Worm (Caenorhabditis elegans) whole organism, L2 larva: ENCODE data around the gene T12A2.3.

Experiments
- C34F6.9 ChIP-seq: fragments of 150-350 bp; optimal IDR thresholded peaks from 2 replicates; lab custom pipeline; 2014; ENCODE audit warnings: missing biosample characterization, missing genetic modification characterization
- F13H6.1 ChIP-seq: sonication (generic microtip); optimal IDR thresholded peaks from 2 replicates; lab custom pipeline; 2016; ENCODE audit warnings: missing genetic modification characterization, missing compliant biosample characterization
- R02D3.7 ChIP-seq: fragments of 150-350 bp; optimal IDR thresholded peaks from 2 replicates; lab custom pipeline; 2014; ENCODE audit warnings: missing biosample characterization, missing genetic modification characterization
- ZK546.5 ChIP-seq: sonication (generic microtip); optimal IDR thresholded peaks from 2 replicates; lab custom pipeline; 2017; ENCODE audit warnings: missing biosample characterization, missing genetic modification characterization
- alr-1 ChIP-seq: fragments of 150-350 bp; optimal IDR thresholded peaks from 2 replicates; lab custom pipeline; 2014; ENCODE audit warnings: missing biosample characterization, missing genetic modification characterization
- blmp-1 ChIP-seq: sonication (generic microtip); optimal IDR thresholded peaks from 2 replicates; lab custom pipeline; 2017; ENCODE audit warnings: missing genetic modification characterization, mild to moderate bottlenecking, missing compliant biosample characterization, antibody characterized with exemption, moderate library complexity; ENCODE audit not compliant: insufficient read depth
- ceh-16 ChIP-seq: fragments of 150-350 bp; optimal IDR thresholded peaks from 2 replicates; lab custom pipeline; 2014; ENCODE audit warnings: missing biosample characterization, missing genetic modification characterization
- ceh-82 ChIP-seq: fragments of 150-350 bp; optimal IDR thresholded peaks from 2 replicates; lab custom pipeline; 2014; ENCODE audit warnings: missing biosample characterization, missing genetic modification characterization
- crh-2 ChIP-seq: sonication (generic microtip); optimal IDR thresholded peaks from 2 replicates; lab custom pipeline; 2017; ENCODE audit warnings: missing biosample characterization, missing genetic modification characterization
- dmd-4 ChIP-seq: sonication (generic microtip); optimal IDR thresholded peaks from 2 replicates; lab custom pipeline; 2017; ENCODE audit warnings: missing biosample characterization, missing genetic modification characterization
- egl-27 ChIP-seq: sonication (generic microtip); optimal IDR thresholded peaks from 3 replicates; lab custom pipeline; 2017; ENCODE audit warnings: missing biosample characterization, missing genetic modification reagents, missing genetic modification characterization
- elt-1 ChIP-seq: fragments of 150-350 bp; optimal IDR thresholded peaks from 2 replicates; lab custom pipeline; 2014; ENCODE audit warnings: missing biosample characterization, missing genetic modification characterization
- elt-3 ChIP-seq: sonication (generic microtip); optimal IDR thresholded peaks from 2 replicates; lab custom pipeline; 2017; ENCODE audit warnings: missing biosample characterization, missing genetic modification characterization
- fos-1 ChIP-seq: fragments of 150-350 bp; optimal IDR thresholded peaks from 2 replicates; lab custom pipeline; 2014; ENCODE audit warnings: missing biosample characterization, missing genetic modification characterization
- gmeb-1 ChIP-seq: fragments of 150-350 bp; optimal IDR thresholded peaks from 2 replicates; lab custom pipeline; 2014; ENCODE audit warnings: missing biosample characterization, missing genetic modification characterization
- lin-11 ChIP-seq: fragments of 150-350 bp; sonication (generic microtip); optimal IDR thresholded peaks from 2 replicates; lab custom pipeline; 2014; ENCODE audit warnings: missing biosample characterization, missing genetic modification characterization, inconsistent platforms, mixed read lengths
- lin-13 ChIP-seq: fragments of 150-350 bp; optimal IDR thresholded peaks from 2 replicates; lab custom pipeline; 2014; ENCODE audit warnings: missing biosample characterization, missing genetic modification reagents, missing genetic modification characterization
- lin-39 ChIP-seq: fragments of 150-350 bp; optimal IDR thresholded peaks from 2 replicates; lab custom pipeline; 2014; ENCODE audit warnings: missing biosample characterization, missing genetic modification reagents, missing genetic modification characterization
- lsy-2 ChIP-seq, 2 experiments: fragments of 150-350 bp in 1 of 2; sonication (generic microtip) in 1 of 2; optimal IDR thresholded peaks; 2 replicates each; lab custom pipeline; 2014 to 2017; ENCODE audit warnings: missing biosample characterization in 2 of 2, missing genetic modification characterization in 2 of 2
- mab-5 ChIP-seq: fragments of 150-350 bp; optimal IDR thresholded peaks from 2 replicates; lab custom pipeline; 2014; ENCODE audit warnings: missing biosample characterization, missing genetic modification characterization
- mbf-1 ChIP-seq: sonication (generic microtip); optimal IDR thresholded peaks from 2 replicates; lab custom pipeline; 2017; ENCODE audit warnings: missing biosample characterization, missing genetic modification characterization
- nhr-11 ChIP-seq: fragments of 150-350 bp; optimal IDR thresholded peaks from 2 replicates; lab custom pipeline; 2014; ENCODE audit warnings: missing biosample characterization, missing genetic modification characterization
- nhr-12 ChIP-seq: fragments of 150-350 bp; optimal IDR thresholded peaks from 2 replicates; lab custom pipeline; 2014; ENCODE audit warnings: missing biosample characterization, missing genetic modification characterization
- nhr-129 ChIP-seq: fragments of 150-350 bp; optimal IDR thresholded peaks from 2 replicates; lab custom pipeline; 2014; ENCODE audit warnings: missing biosample characterization, missing genetic modification characterization
- nhr-21 ChIP-seq: fragments of 150-350 bp; optimal IDR thresholded peaks from 2 replicates; lab custom pipeline; 2014; ENCODE audit warnings: missing biosample characterization, missing genetic modification characterization
- nhr-23 ChIP-seq: fragments of 150-350 bp; optimal IDR thresholded peaks from 2 replicates; lab custom pipeline; 2014; ENCODE audit warnings: missing biosample characterization, missing genetic modification reagents, missing genetic modification characterization
- nhr-237 ChIP-seq: fragments of 150-350 bp; optimal IDR thresholded peaks from 2 replicates; lab custom pipeline; 2014; ENCODE audit warnings: missing biosample characterization, missing genetic modification characterization
- nhr-25 ChIP-seq: fragments of 150-350 bp; sonication (generic microtip); optimal IDR thresholded peaks from 3 replicates; lab custom pipeline; 2014; ENCODE audit warnings: missing biosample characterization, missing genetic modification characterization
- nhr-6 ChIP-seq: fragments of 150-350 bp; optimal IDR thresholded peaks from 2 replicates; lab custom pipeline; 2014; ENCODE audit warnings: missing biosample characterization, missing genetic modification characterization
- sem-4 ChIP-seq: fragments of 150-350 bp; optimal IDR thresholded peaks from 2 replicates; lab custom pipeline; 2014; ENCODE audit warnings: missing biosample characterization, missing genetic modification reagents, missing genetic modification characterization
- skn-1 ChIP-seq: sonication (generic microtip); optimal IDR thresholded peaks from 2 replicates; lab custom pipeline; 2017; ENCODE audit warnings: missing biosample characterization, missing genetic modification characterization
- sma-3 ChIP-seq: sonication (generic microtip); optimal IDR thresholded peaks from 2 replicates; lab custom pipeline; 2016; ENCODE audit warnings: missing genetic modification reagents, missing genetic modification characterization, missing compliant biosample characterization
- sma-9 ChIP-seq, 2 experiments: fragments of 150-350 bp in 1 of 2; sonication (generic microtip) in 1 of 2; optimal IDR thresholded peaks; 2 replicates each; lab custom pipeline; 2014 to 2016; ENCODE audit warnings: missing genetic modification characterization in 2 of 2, mild to moderate bottlenecking in 1 of 2, missing biosample characterization in 1 of 2, missing compliant biosample characterization in 1 of 2, missing genetic modification reagents in 1 of 2, moderate library complexity in 1 of 2
- snpc-4 ChIP-seq: fragments of 150-350 bp; optimal IDR thresholded peaks from 2 replicates; lab custom pipeline; 2014; ENCODE audit warnings: missing biosample characterization, missing genetic modification characterization
- unc-55 ChIP-seq: fragments of 150-350 bp; sonication (generic microtip); optimal IDR thresholded peaks from 3 replicates; lab custom pipeline; 2014; ENCODE audit warnings: missing biosample characterization, missing genetic modification reagents, missing genetic modification characterization
- unc-62 ChIP-seq: fragments of 150-350 bp; optimal IDR thresholded peaks from 2 replicates; lab custom pipeline; 2014; ENCODE audit warnings: missing biosample characterization, missing genetic modification reagents, missing genetic modification characterization
- zag-1 ChIP-seq: fragments of 150-350 bp; optimal IDR thresholded peaks from 2 replicates; lab custom pipeline; 2014; ENCODE audit warnings: missing biosample characterization, missing genetic modification characterization
- ztf-11 ChIP-seq: sonication (generic microtip); optimal IDR thresholded peaks from 2 replicates; lab custom pipeline; 2017; ENCODE audit warnings: missing biosample characterization, missing genetic modification characterization
- ztf-4 ChIP-seq: fragments of 150-350 bp; optimal IDR thresholded peaks from 2 replicates; lab custom pipeline; 2014; ENCODE audit warnings: missing biosample characterization, missing genetic modification characterization

T12A2.3 gene

ce11 chrIII:6198378-6199234 is 42.0 kb upstream of the T12A2.3 start, which contains the start of the genes C23G10.7 and rpn-2 (continued):
- no peak for TF ChIP-seq nhr-23 (tag; lab: Kevin White, UChicago)
- TF ChIP-seq crh-2 (tag; lab: Kevin White, UChicago) = peak; percentile 46
- TF ChIP-seq mab-5 (tag; lab: Kevin White, UChicago) = peak; percentile 3
- peak; percentile 49 for TF ChIP-seq F13H6.1 (tag; lab: Kevin White, UChicago)
- TF ChIP-seq nhr-129 = peak; percentile 49
- no peak for TF ChIP-seq R02D3.7 (tag; lab: Kevin White, UChicago)
- TF ChIP-seq egl-27 (tag; lab: Kevin White, UChicago) = peak; percentile 19
- TF ChIP-seq nhr-21 (tag; lab: Kevin White, UChicago) = peak; percentile 20
- no peak for TF ChIP-seq snpc-4 (tag; lab: Kevin White, UChicago)
- no peak for TF ChIP-seq dmd-4
- no peak for TF ChIP-seq blmp-1
- TF ChIP-seq nhr-6 (tag; lab: Kevin White, UChicago) = no peak
- no peak for TF ChIP-seq sem-4 (tag; lab: Kevin White, UChicago)
- TF ChIP-seq ztf-4 (tag; lab: Kevin White, UChicago) = no peak
- no peak for TF ChIP-seq lin-39
- peak; percentile 50 for TF ChIP-seq lin-11 (tag; lab: Kevin White, UChicago)
- peak; percentile 61 for TF ChIP-seq nhr-25
- TF ChIP-seq fos-1 (tag; lab: Kevin White, UChicago) = peak; percentile 39
- TF ChIP-seq lsy-2 (tag; optimal IDR thresholded peaks at IDR 0.05; lab: Kevin White, UChicago) = peak; percentile 76 to 88

DNA sequence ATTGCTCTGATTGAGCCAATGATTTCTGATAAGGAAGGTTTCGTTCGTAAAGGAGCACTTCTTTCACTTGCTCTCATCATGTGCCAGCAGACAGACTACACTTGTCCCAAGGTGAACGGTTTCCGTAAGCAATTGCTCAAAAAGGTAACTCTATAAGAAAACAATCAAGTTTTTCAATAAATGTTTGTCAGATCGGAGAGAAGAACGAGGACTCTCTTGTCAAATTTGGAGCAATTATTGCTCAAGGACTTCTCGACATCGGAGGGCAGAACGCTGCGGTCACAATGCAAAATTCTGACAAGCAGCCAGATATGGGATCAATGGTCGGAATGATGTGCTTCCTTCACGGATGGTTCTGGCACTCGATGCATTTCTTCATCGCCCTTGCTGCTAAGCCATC is 39.3 kb upstream of the T12A2.3 start:
- no peak for TF ChIP-seq nhr-25
- TF ChIP-seq ZK546.5 (tag; lab: Kevin White, UChicago) = no peak
- no peak for TF ChIP-seq nhr-12 (tag; lab: Kevin White, UChicago)
- TF ChIP-seq lin-11 (tag; lab: Kevin White, UChicago) = no peak
- TF ChIP-seq elt-3 (tag; lab: Kevin White, UChicago) = no peak
- TF ChIP-seq unc-55 = no peak
- no peak for TF ChIP-seq alr-1 (tag; lab: Kevin White, UChicago)
- no peak for TF ChIP-seq ztf-11 (tag; lab: Kevin White, UChicago)
- TF ChIP-seq skn-1 (tag; lab: Kevin White, UChicago) = no peak
- TF ChIP-seq nhr-237 = no peak

DNA sequence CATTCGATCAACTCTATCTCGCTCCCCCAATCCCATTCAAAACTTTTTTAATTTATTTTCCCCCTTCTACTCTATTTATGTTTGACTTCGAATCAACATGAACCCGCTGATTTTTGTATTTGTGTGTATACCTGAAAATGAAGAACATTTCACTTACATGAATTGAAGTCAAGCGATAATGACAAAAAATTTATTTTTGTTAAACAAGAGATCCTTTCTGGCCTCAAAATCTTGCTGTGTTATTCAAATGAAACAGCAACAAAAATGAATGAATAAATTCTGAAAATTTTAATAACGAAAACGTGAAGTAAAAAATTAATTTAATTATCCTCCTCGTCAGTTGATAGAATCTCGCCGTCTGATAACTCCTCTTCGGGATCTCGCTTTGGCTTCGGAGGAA is 38.2 kb upstream of the T12A2.3 start:
- no peak for TF ChIP-seq zag-1 (tag; lab: Kevin White, UChicago)
- no peak for TF ChIP-seq unc-62 (GFP tag; lab: Kevin White, UChicago)
- no peak for TF ChIP-seq egl-27 (tag; lab: Kevin White, UChicago)
- TF ChIP-seq ceh-16 (tag; lab: Kevin White, UChicago) = no peak
- no peak for TF ChIP-seq alr-1 (tag; lab: Kevin White, UChicago)
- TF ChIP-seq nhr-11 (tag; lab: Kevin White, UChicago) = no peak
- TF ChIP-seq ztf-4 (tag; lab: Kevin White, UChicago) = no peak

DNA sequence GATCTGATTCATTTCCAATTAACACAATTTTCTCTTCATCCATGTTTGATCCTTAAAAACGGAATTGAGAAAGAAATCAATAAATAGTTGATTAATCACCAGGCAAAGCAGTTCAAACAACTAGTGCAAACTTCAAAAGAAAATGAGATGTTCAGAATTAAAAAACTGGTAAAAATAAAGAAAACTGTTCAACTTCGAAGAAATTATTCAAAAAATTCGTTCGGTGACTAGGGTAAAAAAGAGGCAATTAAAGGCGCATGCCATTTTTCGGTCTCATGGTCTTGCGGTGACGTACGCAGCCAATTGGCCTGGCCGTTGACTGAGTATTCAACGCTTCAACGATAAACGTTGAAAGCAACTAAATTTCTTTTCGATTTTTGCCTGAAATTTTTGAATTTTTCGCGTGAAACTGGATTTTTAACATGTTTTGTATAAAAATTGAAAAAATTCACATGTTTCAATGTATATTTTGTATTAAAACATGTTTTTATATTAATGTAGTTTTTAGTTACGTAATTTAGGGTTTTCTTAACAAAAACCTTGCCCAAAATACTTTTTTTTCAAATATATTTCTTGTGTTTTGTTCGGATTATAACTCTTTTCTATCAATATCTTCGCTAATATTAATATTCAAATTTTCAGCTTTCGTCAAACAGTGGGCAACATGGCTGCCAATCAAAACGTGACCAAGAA is 34.3 kb upstream of the T12A2.3 start, which contains the start of the genes sna-3 and rps-3:
Gene sna-3, minus strand, starts transcription at position 51 of the 693 bp plus-strand sequence.
Gene rps-3, plus strand, starts transcription at position 643 of the 693 bp plus-strand sequence.
- peak; percentile 10 for TF ChIP-seq zag-1 (tag; lab: Kevin White, UChicago)
- TF ChIP-seq skn-1 (tag; lab: Kevin White, UChicago) = no peak
- TF ChIP-seq fos-1 (tag; lab: Kevin White, UChicago) = peak; percentile 70
- peak; percentile 52 for TF ChIP-seq sma-3
- peak; percentile 90 for TF ChIP-seq crh-2 (tag; lab: Kevin White, UChicago)
- TF ChIP-seq lin-13 (GFP tag; lab: Kevin White, UChicago) = peak; percentile 81
- TF ChIP-seq nhr-25 = peak; percentile 73
- TF ChIP-seq egl-27 (tag; lab: Kevin White, UChicago) = peak; percentile 21
- peak; percentile 64 for TF ChIP-seq nhr-21 (tag; lab: Kevin White, UChicago)
- TF ChIP-seq elt-1 (tag; lab: Kevin White, UChicago) = no peak
- peak; percentile 40 for TF ChIP-seq ZK546.5 (tag; lab: Kevin White, UChicago)
- TF ChIP-seq ceh-82 = no peak
- no peak for TF ChIP-seq ztf-11 (tag; lab: Kevin White, UChicago)
- no peak for TF ChIP-seq mbf-1 (tag; lab: Kevin White, UChicago)
- peak; percentile 91 for TF ChIP-seq nhr-129
- peak; percentile 78 for TF ChIP-seq gmeb-1 (tag; lab: Kevin White, UChicago)
- peak; percentile 68 to 92 for TF ChIP-seq lsy-2 (tag; optimal IDR thresholded peaks at IDR 0.05; lab: Kevin White, UChicago)
- TF ChIP-seq ceh-16 (tag; lab: Kevin White, UChicago) = peak; percentile 52
- TF ChIP-seq C34F6.9 = peak; percentile 90
- TF ChIP-seq lin-11 (tag; lab: Kevin White, UChicago) = peak; percentile 82
- peak; percentile 93 for TF ChIP-seq unc-55
- TF ChIP-seq sma-9 (GFP tag; optimal IDR thresholded peaks at IDR 0.05; lab: Kevin White, UChicago) = peak; percentile 55
- TF ChIP-seq sma-9 (tag; optimal IDR thresholded peaks at IDR 0.05; lab: Kevin White, UChicago) = no peak
- TF ChIP-seq F13H6.1 (tag; lab: Kevin White, UChicago) = peak; percentile 64
- no peak for TF ChIP-seq elt-3 (tag; lab: Kevin White, UChicago)
- peak; percentile 63 for TF ChIP-seq snpc-4 (tag; lab: Kevin White, UChicago)
- TF ChIP-seq blmp-1 = peak; percentile 8
